Fruit fly (Drosophila melanogaster) whole organism, prepupa: ENCODE results near the gene tap.

Source experiments
- Blimp-1 ChIP-seq: fragments of 200-800 bp; sonication (Bioruptor generic); optimal IDR thresholded peaks from 3 replicates; lab custom pipeline; 2017; ENCODE audit warnings: missing biosample characterization, missing genetic modification characterization, mild to moderate bottlenecking, moderate library complexity, missing genetic modification reagents
- CG32006 ChIP-seq: fragments of 200-800 bp; sonication (Bioruptor generic); optimal IDR thresholded peaks from 3 replicates; lab custom pipeline; 2017; ENCODE audit warnings: missing biosample characterization, mild to moderate bottlenecking, missing genetic modification characterization
- CG6854 ChIP-seq: fragments of 200-800 bp; sonication (Bioruptor generic); optimal IDR thresholded peaks from 2 replicates; lab custom pipeline; 2017; ENCODE audit warnings: missing biosample characterization, mild to moderate bottlenecking, missing genetic modification characterization
- Gug ChIP-seq: fragments of 200-800 bp; sonication (Bioruptor generic); IDR thresholded peaks from 2 replicates; pipeline ENCODE4 v1.3.6; 2022; ENCODE audit warnings: missing biosample characterization, missing genetic modification characterization
- Hr38 ChIP-seq: sonication (Bioruptor generic); optimal IDR thresholded peaks from 2 replicates; lab custom pipeline; 2016; ENCODE audit warnings: missing biosample characterization, missing genetic modification characterization
- Lpt ChIP-seq: fragments of 200-800 bp; sonication (Bioruptor generic); optimal IDR thresholded peaks from 3 replicates; lab custom pipeline; 2016; ENCODE audit warnings: missing biosample characterization, missing genetic modification characterization
- dsx ChIP-seq: fragments of 200-800 bp; optimal IDR thresholded peaks from 3 replicates; lab custom pipeline; 2019; ENCODE audit warnings: missing biosample characterization, mild to moderate bottlenecking, missing genetic modification characterization, moderate library complexity; ENCODE audit not compliant: poor library complexity, severe bottlenecking
- lz ChIP-seq: fragments of 200-800 bp; sonication (Bioruptor generic); optimal IDR thresholded peaks from 3 replicates; lab custom pipeline; 2016; ENCODE audit warnings: missing biosample characterization, missing genetic modification characterization
- ss ChIP-seq, 2 experiments: fragments of 200-800 bp; sonication (Bioruptor generic); optimal IDR thresholded peaks; 2 replicates in 1 of 2; 3 replicates in 1 of 2; lab custom pipeline; 2017 to 2018; ENCODE audit warnings: mild to moderate bottlenecking in 2 of 2, missing biosample characterization in 2 of 2, missing genetic modification characterization in 2 of 2, moderate library complexity in 1 of 2
- topi ChIP-seq: fragments of 200-800 bp; sonication (Bioruptor generic); optimal IDR thresholded peaks from 3 replicates; lab custom pipeline; 2016; ENCODE audit warnings: missing biosample characterization, missing genetic modification characterization

dm6 chr3L:17359225-17359773 is at the start of gene tap:
- TF ChIP-seq Hr38 (GFP tag; lab: Kevin White, UChicago) (no peak), CG32006 (GFP tag; lab: Kevin White, UChicago) (no peak), CG6854 (GFP tag; lab: Kevin White, UChicago) (no peak), Gug (no peak), Blimp-1 (GFP tag; lab: Kevin White, UChicago) (no peak), ss (GFP tag; optimal IDR thresholded peaks at IDR 0.05; lab: Kevin White, UChicago) (no peak), dsx (GFP tag; lab: Kevin White, UChicago) (no peak), lz (GFP tag; lab: Kevin White, UChicago) (no peak), topi (GFP tag; lab: Kevin White, UChicago) (no peak), Lpt (GFP tag; lab: Kevin White, UChicago) (no peak)
